Worm (Caenorhabditis elegans): Measurements from ENCODE around the gene bbs-8.

The bbs-8 gene

ce11 chrV:6744774-6745173, 20.1 kb downstream of the bbs-8 start, which contains the start of gene T25F10.3:
Gene T25F10.3, plus strand, starts transcription at chrV:6745081.
- TF ChIP-seq zag-1 (tag; optimal IDR thresholded peaks at IDR 0.05), result no peak
- no peak for TF ChIP-seq nhr-237 (tag; optimal IDR thresholded peaks at IDR 0.05)
- TF ChIP-seq mab-5 (tag; optimal IDR thresholded peaks at IDR 0.05), result no peak
- peak; percentile 88 for TF ChIP-seq blmp-1 (tag; optimal IDR thresholded peaks at IDR 0.05; ENCODE audit: insufficient read depth)

DNA sequence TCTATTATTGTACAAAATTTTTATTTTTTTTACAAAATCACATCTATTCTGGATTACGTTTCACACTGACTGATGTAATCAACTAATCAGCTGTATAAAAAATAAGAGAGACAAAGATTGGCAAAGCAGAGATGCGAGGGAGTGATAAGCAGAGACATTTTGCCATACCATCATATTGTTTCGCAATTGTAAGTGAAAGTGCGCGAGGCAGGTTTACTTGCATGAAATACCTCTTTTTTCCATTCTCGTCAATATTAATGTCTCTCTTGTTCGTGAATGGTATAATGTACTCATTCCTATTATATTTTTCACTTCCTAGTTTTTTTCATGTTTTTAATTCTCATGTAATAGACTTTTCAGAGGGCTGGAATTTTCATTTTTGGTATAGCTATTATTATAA, 28.0 kb downstream of the bbs-8 start:
- peak; percentile 56 for TF ChIP-seq nhr-25 (tag; optimal IDR thresholded peaks at IDR 0.05)
- peak; percentile 94 for TF ChIP-seq blmp-1 (tag; optimal IDR thresholded peaks at IDR 0.05; ENCODE audit: insufficient read depth)
- TF ChIP-seq Y55F3AM.14 (GFP tag; optimal IDR thresholded peaks at IDR 0.05), result no peak

- TF ChIP-seq fos-1 (tag; optimal IDR thresholded peaks at IDR 0.05) (no peak), nhr-25 (tag; optimal IDR thresholded peaks at IDR 0.05) (peak; percentile 51)
Measured at ce11 chrV:6736108-6736507, 28.8 kb downstream of the bbs-8 start.

DNA sequence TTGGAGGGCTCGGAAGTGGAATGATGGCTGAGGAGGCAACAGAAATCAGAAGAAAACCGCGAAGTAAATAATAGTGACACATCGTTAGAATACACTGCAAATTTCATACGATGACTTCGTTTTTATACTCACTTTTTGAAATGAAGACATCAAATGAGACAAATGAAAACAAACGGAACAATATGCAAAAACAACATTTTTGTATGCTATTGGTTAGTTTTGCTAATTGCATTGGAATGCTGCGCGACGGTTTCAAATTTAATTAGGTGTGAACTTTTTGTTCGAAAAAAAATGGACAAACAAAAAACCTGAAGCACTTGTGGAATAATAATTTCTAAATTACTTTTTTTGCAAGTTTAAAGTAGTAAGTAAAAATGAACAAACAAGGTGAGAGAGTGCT, 31.9 kb downstream of the bbs-8 start, which contains the start of gene grl-8:
Gene grl-8, minus strand, starts transcription at position 101 of the 400 bp plus-strand sequence.
- TF ChIP-seq nhr-10 (tag; optimal IDR thresholded peaks at IDR 0.05) (no peak), sma-3 (GFP tag; optimal IDR thresholded peaks at IDR 0.05) (no peak), lsy-2 (tag; optimal IDR thresholded peaks at IDR 0.05) (no peak), nhr-21 (tag; optimal IDR thresholded peaks at IDR 0.05) (no peak), unc-55 (GFP tag; optimal IDR thresholded peaks at IDR 0.05) (no peak), fos-1 (tag; optimal IDR thresholded peaks at IDR 0.05) (no peak)

DNA sequence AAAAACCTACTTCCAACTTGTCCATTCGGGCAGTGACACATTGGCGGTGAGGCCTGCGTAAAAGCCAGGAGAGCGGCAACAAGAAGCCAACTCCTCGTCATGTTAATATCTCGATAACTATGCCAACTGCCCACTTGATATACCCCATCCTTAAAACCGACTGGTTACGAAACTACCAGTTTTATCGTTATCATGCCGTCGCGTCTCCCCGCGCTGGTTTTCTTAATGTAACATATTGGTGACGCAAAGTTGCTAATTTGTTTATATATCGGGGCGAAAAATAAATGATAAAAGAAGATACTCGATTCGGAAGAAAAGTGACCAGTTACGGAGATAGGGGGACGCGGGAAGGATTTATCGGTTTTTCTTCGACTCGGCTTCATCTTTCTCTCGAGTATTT, 33.3 kb downstream of the bbs-8 start, which contains the start of gene grl-9:
Gene grl-9, minus strand, starts transcription at position 101 of the 400 bp plus-strand sequence.
- TF ChIP-seq lsy-2 (tag; optimal IDR thresholded peaks at IDR 0.05) (no peak), nhr-21 (tag; optimal IDR thresholded peaks at IDR 0.05) (no peak), unc-39 (tag; optimal IDR thresholded peaks at IDR 0.05) (no peak), nhr-11 (tag; optimal IDR thresholded peaks at IDR 0.05) (no peak), ama-1 (optimal IDR thresholded peaks at IDR 0.05) (no peak), fos-1 (tag; optimal IDR thresholded peaks at IDR 0.05) (no peak), nhr-6 (tag; optimal IDR thresholded peaks at IDR 0.05) (no peak), gmeb-1 (tag; optimal IDR thresholded peaks at IDR 0.05) (no peak), ceh-16 (tag; optimal IDR thresholded peaks at IDR 0.05) (no peak), lin-13 (GFP tag; optimal IDR thresholded peaks at IDR 0.05) (no peak), nhr-12 (tag; optimal IDR thresholded peaks at IDR 0.05) (no peak)

ce11 chrV:6727222-6727621, 37.6 kb downstream of the bbs-8 start, which contains the start of gene ZC487.1:
Gene ZC487.1, plus strand, starts transcription at chrV:6727522.
- no peak for TF ChIP-seq ceh-16 (tag; optimal IDR thresholded peaks at IDR 0.05)
- TF ChIP-seq lin-13 (GFP tag; optimal IDR thresholded peaks at IDR 0.05), result no peak
- no peak for TF ChIP-seq fos-1 (tag; optimal IDR thresholded peaks at IDR 0.05)
- TF ChIP-seq alr-1 (tag; optimal IDR thresholded peaks at IDR 0.05), result no peak
- TF ChIP-seq dmd-4 (tag; optimal IDR thresholded peaks at IDR 0.05), result no peak
- TF ChIP-seq elt-3 (tag; optimal IDR thresholded peaks at IDR 0.05), result no peak
- no peak for TF ChIP-seq blmp-1 (tag; optimal IDR thresholded peaks at IDR 0.05; ENCODE audit: insufficient read depth)
- TF ChIP-seq unc-39 (tag; optimal IDR thresholded peaks at IDR 0.05), result no peak
- no peak for TF ChIP-seq nhr-21 (tag; optimal IDR thresholded peaks at IDR 0.05)
- no peak for TF ChIP-seq sem-4 (tag; optimal IDR thresholded peaks at IDR 0.05)
- no peak for TF ChIP-seq nhr-12 (tag; optimal IDR thresholded peaks at IDR 0.05)
- no peak for TF ChIP-seq nhr-6 (tag; optimal IDR thresholded peaks at IDR 0.05)

- TF ChIP-seq egl-27 (tag; optimal IDR thresholded peaks at IDR 0.05) (no peak), nhr-237 (tag; optimal IDR thresholded peaks at IDR 0.05) (no peak), ztf-11 (tag; optimal IDR thresholded peaks at IDR 0.05) (no peak), mab-5 (tag; optimal IDR thresholded peaks at IDR 0.05) (peak; percentile 11), sma-9 (GFP tag; optimal IDR thresholded peaks at IDR 0.05) (peak; percentile 1), sma-9 (tag; optimal IDR thresholded peaks at IDR 0.05) (no peak)
Measured at ce11 chrV:6726279-6726678, 38.6 kb downstream of the bbs-8 start.

ce11 chrV:6722378-6722777, 42.5 kb downstream of the bbs-8 start, which contains the start of gene ZC487.2:
Gene ZC487.2, minus strand, starts transcription at chrV:6722478.
- no peak for TF ChIP-seq ZK546.5 (tag; optimal IDR thresholded peaks at IDR 0.05)
- TF ChIP-seq ztf-1 (GFP tag; conservative IDR thresholded peaks at IDR 0.05), result no peak
- no peak for TF ChIP-seq sem-4 (tag; optimal IDR thresholded peaks at IDR 0.05)
- no peak for TF ChIP-seq nhr-237 (tag; optimal IDR thresholded peaks at IDR 0.05)
- TF ChIP-seq ztf-4 (tag; optimal IDR thresholded peaks at IDR 0.05), result no peak
- no peak for TF ChIP-seq crh-2 (tag; optimal IDR thresholded peaks at IDR 0.05)
- TF ChIP-seq nhr-23 (tag; optimal IDR thresholded peaks at IDR 0.05), result no peak
- no peak for TF ChIP-seq elt-3 (tag; optimal IDR thresholded peaks at IDR 0.05)
- TF ChIP-seq skn-1 (tag; optimal IDR thresholded peaks at IDR 0.05), result no peak
- no peak for TF ChIP-seq mab-5 (tag; optimal IDR thresholded peaks at IDR 0.05)
- TF ChIP-seq lin-13 (GFP tag; optimal IDR thresholded peaks at IDR 0.05), result no peak
- no peak for TF ChIP-seq lsy-2 (tag; optimal IDR thresholded peaks at IDR 0.05)
- no peak for TF ChIP-seq C34F6.9 (tag; optimal IDR thresholded peaks at IDR 0.05)
- no peak for TF ChIP-seq R02D3.7 (tag; optimal IDR thresholded peaks at IDR 0.05)
- TF ChIP-seq F13H6.1 (tag; optimal IDR thresholded peaks at IDR 0.05), result no peak

Measured in whole organism, L2 larva.